Worm (Caenorhabditis elegans) whole organism, L1 larva: Measurements from ENCODE around the gene str-5.

Experiments used
- C04F5.9 ChIP-seq: sonication (generic microtip); optimal IDR thresholded peaks from 2 replicates; lab custom pipeline; 2016; ENCODE audit warnings: missing genetic modification characterization, missing compliant biosample characterization
- aha-1 ChIP-seq: fragments of 150-350 bp; optimal IDR thresholded peaks from 2 replicates; lab custom pipeline; 2014; ENCODE audit warnings: missing biosample characterization, missing genetic modification characterization
- ceh-8 ChIP-seq: fragments of 200-800 bp; sonication (Bioruptor generic); optimal IDR thresholded peaks from 2 replicates; lab custom pipeline; 2018; ENCODE audit warnings: mild to moderate bottlenecking, missing genetic modification characterization, moderate library complexity, missing compliant biosample characterization
- ceh-88 ChIP-seq: fragments of 200-800 bp; sonication (Bioruptor generic); IDR thresholded peaks from 2 replicates; pipeline ENCODE4 v1.3.6; 2022; ENCODE audit warnings: missing genetic modification characterization, missing compliant biosample characterization
- isw-1 ChIP-seq: fragments of 200-800 bp; sonication (Bioruptor generic); IDR thresholded peaks from 2 replicates; pipeline ENCODE4 v1.3.6; 2022; ENCODE audit warnings: missing genetic modification characterization, missing compliant biosample characterization
- lsy-2 ChIP-seq, 2 experiments: fragments of 150-350 bp; optimal IDR thresholded peaks; 2 replicates each; lab custom pipeline; 2014; ENCODE audit warnings: missing biosample characterization in 2 of 2, missing genetic modification characterization in 2 of 2
- nhr-28 ChIP-seq: fragments of 150-350 bp; optimal IDR thresholded peaks from 2 replicates; lab custom pipeline; 2014; ENCODE audit warnings: missing biosample characterization, missing genetic modification characterization
- nhr-85 ChIP-seq: sonication (generic microtip); peaks from one replicate; lab custom pipeline; 2016; ENCODE audit warnings: missing genetic modification characterization, inconsistent platforms, missing compliant biosample characterization
- pax-3 ChIP-seq: fragments of 200-800 bp; sonication (Bioruptor generic); optimal IDR thresholded peaks from 2 replicates; lab custom pipeline; 2018; ENCODE audit warnings: mild to moderate bottlenecking, missing genetic modification characterization, moderate library complexity, missing compliant biosample characterization
- zag-1 ChIP-seq: fragments of 150-350 bp; optimal IDR thresholded peaks from 2 replicates; lab custom pipeline; 2014; ENCODE audit warnings: missing biosample characterization, missing genetic modification characterization

DNA sequence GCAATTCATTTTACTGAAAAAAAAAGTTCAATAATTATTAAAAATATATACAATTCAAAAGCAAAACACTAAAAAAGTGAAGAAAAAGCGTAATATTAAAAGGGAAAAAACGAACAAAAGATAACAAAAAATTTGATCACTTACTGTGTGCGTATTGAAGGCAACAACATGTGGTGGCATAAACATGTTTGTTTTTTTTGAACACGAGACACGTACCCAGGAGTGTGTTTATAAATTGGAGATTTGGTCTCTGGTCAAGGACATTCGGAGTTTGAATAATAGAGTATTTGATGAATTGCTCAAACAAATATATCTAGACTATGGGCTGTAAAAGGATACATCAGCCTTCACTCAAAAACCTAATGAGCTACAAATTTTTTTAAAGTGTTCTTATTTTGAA lies 37.4 kb upstream of the str-5 start:
- TF ChIP-seq nhr-28 (tag; lab: Kevin White, UChicago) (no peak), isw-1 (GFP tag; lab: Robert Waterston, UW) (no peak), C04F5.9 (no peak), ceh-8 (no peak), ceh-88 (GFP tag; lab: Robert Waterston, UW) (no peak), pax-3 (tag; lab: Kevin White, UChicago) (no peak), zag-1 (no peak), nhr-85 (tag; lab: Kevin White, UChicago) (no peak), aha-1 (tag; lab: Kevin White, UChicago) (no peak), lsy-2 (tag; optimal IDR thresholded peaks at IDR 0.05; lab: Kevin White, UChicago) (no peak)
